Worm (Caenorhabditis elegans) whole organism, L4 larva: ENCODE measurements around the gene F53B7.7.

Experiments used
- D1046.2 ChIP-seq: fragments of 200-800 bp; sonication (Bioruptor generic); IDR thresholded peaks from 2 replicates; pipeline ENCODE4 v1.3.6; 2022; ENCODE audit warnings: missing genetic modification characterization, missing compliant biosample characterization
- F10B5.3 ChIP-seq: sonication (generic microtip); optimal IDR thresholded peaks from 2 replicates; lab custom pipeline; 2016; ENCODE audit warnings: mild to moderate bottlenecking, missing genetic modification characterization, missing compliant biosample characterization
- F37D6.2 ChIP-seq: sonication (generic microtip); optimal IDR thresholded peaks from 2 replicates; lab custom pipeline; 2016; ENCODE audit warnings: mild to moderate bottlenecking, missing genetic modification characterization, missing compliant biosample characterization
- F49E8.2 ChIP-seq: sonication (generic microtip); optimal IDR thresholded peaks from 2 replicates; lab custom pipeline; 2016; ENCODE audit warnings: missing compliant biosample characterization, mild to moderate bottlenecking, missing genetic modification characterization, borderline replicate concordance
- T26A8.4 ChIP-seq: fragments of 200-800 bp; sonication (Bioruptor generic); IDR thresholded peaks from 2 replicates; pipeline ENCODE4 v1.3.6; 2022; ENCODE audit warnings: missing genetic modification characterization, missing compliant biosample characterization
- Y5F2A.4 ChIP-seq: fragments of 200-800 bp; sonication (Bioruptor generic); optimal IDR thresholded peaks from 2 replicates; lab custom pipeline; 2018; ENCODE audit warnings: mild to moderate bottlenecking, missing genetic modification characterization, missing compliant biosample characterization
- Y75B8A.6 ChIP-seq: fragments of 200-800 bp; sonication (Bioruptor generic); IDR thresholded peaks from 2 replicates; pipeline ENCODE4 v1.3.6; 2022; ENCODE audit warnings: missing genetic modification reagents, missing genetic modification characterization, missing compliant biosample characterization
- aha-1 ChIP-seq: fragments of 150-350 bp; peaks from one replicate; lab custom pipeline; 2014; ENCODE audit warnings: missing biosample characterization, missing genetic modification characterization
- arid-1 ChIP-seq: fragments of 200-800 bp; sonication (Bioruptor generic); conservative IDR thresholded peaks from 2 replicates; pipeline ENCODE4 v1.3.6; 2022; ENCODE audit warnings: missing genetic modification reagents, missing genetic modification characterization, missing compliant biosample characterization
- attf-4 ChIP-seq: sonication (generic microtip); optimal IDR thresholded peaks from 3 replicates; lab custom pipeline; 2017; ENCODE audit warnings: missing biosample characterization, missing genetic modification characterization
- ces-1 ChIP-seq: fragments of 150-350 bp; sonication (generic microtip); optimal IDR thresholded peaks from 4 replicates; lab custom pipeline; 2014; ENCODE audit warnings: missing biosample characterization, missing genetic modification reagents, missing genetic modification characterization
- daf-16 ChIP-seq, 3 experiments: sonication (generic microtip); optimal IDR thresholded peaks; 2 replicates each; lab custom pipeline; 2016 to 2017; ENCODE audit warnings: missing genetic modification characterization in 3 of 3, missing genetic modification reagents in 3 of 3, mild to moderate bottlenecking in 2 of 3, missing compliant biosample characterization in 2 of 3, missing biosample characterization in 1 of 3, moderate library complexity in 1 of 3
- dmd-9 ChIP-seq: fragments of 200-800 bp; sonication (Bioruptor generic); IDR thresholded peaks from 2 replicates; pipeline ENCODE4 v1.3.6; 2022; ENCODE audit warnings: missing genetic modification reagents, missing genetic modification characterization, missing compliant biosample characterization
- duxl-1 ChIP-seq: sonication (generic microtip); optimal IDR thresholded peaks from 2 replicates; lab custom pipeline; 2016; ENCODE audit warnings: mild to moderate bottlenecking, missing genetic modification characterization, moderate library complexity, missing compliant biosample characterization; ENCODE audit not compliant: poor library complexity
- dve-1 ChIP-seq: sonication (generic microtip); optimal IDR thresholded peaks from 2 replicates; lab custom pipeline; 2017; ENCODE audit warnings: antibody characterized with exemption, mild to moderate bottlenecking, missing genetic modification characterization, missing compliant biosample characterization; ENCODE audit not compliant: insufficient read depth
- fos-1 ChIP-seq: fragments of 150-350 bp; optimal IDR thresholded peaks from 2 replicates; lab custom pipeline; 2014; ENCODE audit warnings: missing biosample characterization, missing genetic modification characterization
- hif-1 ChIP-seq, 2 experiments: sonication (generic microtip); optimal IDR thresholded peaks; 2 replicates each; lab custom pipeline; 2016 to 2017; ENCODE audit warnings: missing compliant biosample characterization in 2 of 2, missing genetic modification characterization in 2 of 2, missing genetic modification reagents in 2 of 2, missing genotype in 2 of 2, mild to moderate bottlenecking in 1 of 2
- lin-13 ChIP-seq: fragments of 150-350 bp; optimal IDR thresholded peaks from 2 replicates; lab custom pipeline; 2014; ENCODE audit warnings: missing biosample characterization, missing genetic modification reagents, missing genetic modification characterization
- madf-9 ChIP-seq: fragments of 200-800 bp; sonication (Bioruptor generic); conservative IDR thresholded peaks from 2 replicates; pipeline ENCODE4 v1.3.6; 2022; ENCODE audit warnings: missing genetic modification reagents, missing genetic modification characterization, missing compliant biosample characterization
- mep-1 ChIP-seq: fragments of 150-350 bp; sonication (generic microtip); optimal IDR thresholded peaks from 3 replicates; lab custom pipeline; 2014; ENCODE audit warnings: missing biosample characterization, missing genetic modification characterization
- mes-2 ChIP-seq: sonication (generic microtip); optimal IDR thresholded peaks from 2 replicates; lab custom pipeline; 2016; ENCODE audit warnings: missing genotype, mild to moderate bottlenecking, missing genetic modification characterization, missing compliant biosample characterization; ENCODE audit not compliant: poor library complexity, severe bottlenecking
- mxl-2 ChIP-seq: fragments of 200-800 bp; sonication (Bioruptor generic); conservative IDR thresholded peaks from 2 replicates; pipeline ENCODE4 v1.3.6; 2022; ENCODE audit warnings: missing genetic modification reagents, missing genetic modification characterization, missing compliant biosample characterization
- nhr-10 ChIP-seq: fragments of 150-350 bp; optimal IDR thresholded peaks from 2 replicates; lab custom pipeline; 2014; ENCODE audit warnings: missing biosample characterization, missing genetic modification characterization
- nhr-102 ChIP-seq: sonication (generic microtip); optimal IDR thresholded peaks from 2 replicates; lab custom pipeline; 2016; ENCODE audit warnings: mild to moderate bottlenecking, missing genetic modification characterization, moderate library complexity, missing compliant biosample characterization
- nhr-111 ChIP-seq: fragments of 200-800 bp; sonication (Bioruptor generic); optimal IDR thresholded peaks from 2 replicates; lab custom pipeline; 2018; ENCODE audit warnings: mild to moderate bottlenecking, missing genetic modification characterization, missing compliant biosample characterization
- nhr-41 ChIP-seq: fragments of 200-800 bp; sonication (Bioruptor generic); IDR thresholded peaks from 2 replicates; pipeline ENCODE4 v1.3.6; 2022; ENCODE audit warnings: missing genetic modification reagents, missing genetic modification characterization, missing compliant biosample characterization
- pha-4 ChIP-seq, 2 experiments: fragments of 150-350 bp in 1 of 2; fragments of 200-800 bp in 1 of 2; sonication (Bioruptor generic) in 1 of 2; IDR thresholded peaks in 1 of 2; optimal IDR thresholded peaks in 1 of 2; 2 replicates each; pipeline versions ENCODE4 v1.3.6 to Lab custom; 2014 to 2022; ENCODE audit warnings: missing genetic modification characterization in 2 of 2, missing genetic modification reagents in 2 of 2, missing biosample characterization in 1 of 2, missing compliant biosample characterization in 1 of 2
- pqm-1 ChIP-seq: sonication (generic microtip); optimal IDR thresholded peaks from 2 replicates; lab custom pipeline; 2017; ENCODE audit warnings: missing biosample characterization, missing genetic modification characterization
- saeg-2 ChIP-seq: fragments of 200-800 bp; sonication (Bioruptor generic); IDR thresholded peaks from 2 replicates; pipeline ENCODE4 v1.3.6; 2022; ENCODE audit warnings: missing genetic modification reagents, missing genetic modification characterization, missing compliant biosample characterization
- set-16 ChIP-seq: fragments of 200-800 bp; sonication (Bioruptor generic); IDR thresholded peaks from 2 replicates; pipeline ENCODE4 v1.3.6; 2022; ENCODE audit warnings: missing genetic modification reagents, missing genetic modification characterization, missing compliant biosample characterization
- snpc-1.2 ChIP-seq: fragments of 200-800 bp; sonication (Bioruptor generic); IDR thresholded peaks from 2 replicates; pipeline ENCODE4 v1.3.6; 2022; ENCODE audit warnings: missing genetic modification reagents, missing genetic modification characterization, missing compliant biosample characterization
- tag-97 ChIP-seq: fragments of 200-800 bp; sonication (Bioruptor generic); IDR thresholded peaks from 2 replicates; pipeline ENCODE4 v1.3.6; 2022; ENCODE audit warnings: missing genetic modification characterization, missing compliant biosample characterization
- unc-130 ChIP-seq: sonication (generic microtip); optimal IDR thresholded peaks from 2 replicates; lab custom pipeline; 2016; ENCODE audit warnings: missing genetic modification reagents, missing genetic modification characterization, missing compliant biosample characterization
- unc-62 ChIP-seq, 3 experiments: fragments of 150-350 bp in 1 of 3; sonication (generic microtip); optimal IDR thresholded peaks in 2 of 3; peaks in 1 of 3; 1 replicate in 1 of 3; 2 replicates in 2 of 3; lab custom pipeline; 2014 to 2017; ENCODE audit warnings: missing biosample characterization in 3 of 3, missing genetic modification characterization in 3 of 3, missing genetic modification reagents in 3 of 3, missing genotype in 1 of 3
- vab-7 ChIP-seq: fragments of 200-800 bp; sonication (Bioruptor generic); IDR thresholded peaks from 2 replicates; pipeline ENCODE4 v1.3.6; 2022; ENCODE audit warnings: missing genetic modification reagents, missing genetic modification characterization, missing compliant biosample characterization
- zag-1 ChIP-seq: fragments of 150-350 bp; optimal IDR thresholded peaks from 2 replicates; lab custom pipeline; 2014; ENCODE audit warnings: missing biosample characterization, missing genetic modification characterization

The F53B7.7 gene

DNA sequence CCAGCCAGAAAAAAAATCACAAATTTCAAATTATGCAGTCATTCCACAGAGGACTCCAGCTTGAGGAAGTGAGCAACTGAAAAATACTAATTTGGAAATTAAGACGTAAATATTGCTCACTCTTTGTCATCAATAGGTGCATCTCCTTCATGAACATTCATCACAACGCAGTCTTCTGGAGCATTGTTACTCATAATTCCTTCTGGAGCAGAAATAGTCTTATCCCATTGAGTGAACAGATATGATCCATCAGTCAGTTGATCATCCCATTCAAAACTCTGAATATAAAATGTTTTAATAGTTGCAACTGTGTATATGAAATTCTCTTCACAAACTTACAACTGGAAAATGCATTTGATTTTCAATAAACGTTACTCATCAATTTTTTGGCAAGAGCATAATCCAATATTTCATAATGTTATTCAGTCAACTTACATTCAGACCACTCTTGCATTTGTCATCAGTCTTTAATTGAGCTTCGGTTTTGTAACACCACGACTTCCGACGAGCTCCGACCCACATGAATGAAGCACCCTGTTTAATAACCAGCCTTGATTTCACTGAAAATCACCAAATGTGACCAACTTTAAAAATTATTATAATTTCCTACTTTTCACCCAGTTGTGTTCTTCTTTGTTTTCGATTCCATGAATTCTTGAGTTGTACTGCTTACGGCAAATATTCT is 45.3 kb upstream of the F53B7.7 start (continued):
- TF ChIP-seq zag-1 (tag; lab: Kevin White, UChicago) (no peak), lin-13 (no peak), snpc-1.2 (GFP tag; lab: Robert Waterston, UW) (no peak), hif-1 (tag; optimal IDR thresholded peaks at IDR 0.05; lab: Kevin White, UChicago) (peak in 1 of 2 experiments; percentile 6), fos-1 (tag; lab: Kevin White, UChicago) (no peak), mxl-2 (GFP tag; lab: Robert Waterston, UW) (no peak), duxl-1 (no peak), vab-7 (GFP tag; lab: Robert Waterston, UW) (no peak), mes-2 (tag; lab: Kevin White, UChicago) (no peak), madf-9 (GFP tag; lab: Robert Waterston, UW) (no peak), nhr-102 (tag; lab: Kevin White, UChicago) (no peak), set-16 (GFP tag; lab: Robert Waterston, UW) (no peak), nhr-111 (GFP tag; lab: Kevin White, UChicago) (no peak), Y75B8A.6 (GFP tag; lab: Robert Waterston, UW) (no peak), D1046.2 (no peak), saeg-2 (GFP tag; lab: Robert Waterston, UW) (peak; percentile 57; the same call in 1 of the 2 replicates), unc-130 (GFP tag; lab: Kevin White, UChicago) (no peak), arid-1 (GFP tag; lab: Robert Waterston, UW) (no peak), T26A8.4 (no peak; the same call in 1 of the 2 replicates), unc-62 (GFP tag; optimal IDR thresholded peaks at IDR 0.05 in 1 of 2; lab: Kevin White, UChicago) (peak; percentile 19 to 67), unc-62 (tag; optimal IDR thresholded peaks at IDR 0.05; lab: Kevin White, UChicago) (no peak)

DNA sequence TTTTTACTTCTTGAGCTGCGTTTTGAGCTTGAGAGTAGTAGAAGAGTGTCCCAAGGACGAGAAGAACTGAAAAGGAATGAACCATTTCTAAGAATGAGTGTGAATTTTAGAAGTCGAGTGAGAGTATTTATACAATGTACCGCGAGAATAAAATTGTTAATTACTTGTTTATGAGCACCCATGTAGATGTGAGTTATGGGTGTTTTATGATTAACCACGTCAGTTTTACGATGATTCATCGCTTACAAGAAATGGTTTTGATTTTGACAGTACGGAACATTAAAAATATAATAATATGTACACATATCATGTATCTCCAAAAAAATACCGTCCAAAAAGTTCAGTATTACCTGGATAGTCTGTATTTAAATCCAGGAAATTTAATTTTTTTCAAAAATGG is 44.6 kb upstream of the F53B7.7 start, which contains the start of gene clec-221:
Gene clec-221 (minus strand): TSS at position 101 of the 400 bp plus-strand sequence.
- TF ChIP-seq nhr-10 (tag; lab: Kevin White, UChicago), result no peak
- TF ChIP-seq nhr-41 (GFP tag; lab: Robert Waterston, UW), result no peak
- no peak for TF ChIP-seq mep-1 (tag; lab: Kevin White, UChicago)
- TF ChIP-seq pha-4 (GFP tag; IDR thresholded peaks at IDR 0.05; lab: Robert Waterston, UW), result no peak
- no peak for TF ChIP-seq pha-4 (tag; optimal IDR thresholded peaks at IDR 0.05; lab: Kevin White, UChicago)
- no peak for TF ChIP-seq F49E8.2 (tag; lab: Kevin White, UChicago)
- no peak for TF ChIP-seq Y5F2A.4 (GFP tag; lab: Kevin White, UChicago)
- TF ChIP-seq attf-4 (tag; lab: Kevin White, UChicago), result no peak
- no peak for TF ChIP-seq ces-1 (GFP tag; lab: Kevin White, UChicago)
- no peak for TF ChIP-seq tag-97 (GFP tag; lab: Robert Waterston, UW)
- TF ChIP-seq F37D6.2 (tag; lab: Kevin White, UChicago), result no peak
- TF ChIP-seq saeg-2 (GFP tag; lab: Robert Waterston, UW), result no peak
- TF ChIP-seq aha-1 (tag; lab: Kevin White, UChicago), result no peak
- no peak for TF ChIP-seq pqm-1
- no peak for TF ChIP-seq dmd-9 (GFP tag; lab: Robert Waterston, UW)

ce11 chrV:10954832-10955231 is 44.1 kb upstream of the F53B7.7 start, which contains the start of gene F17C11.6:
TSS of gene F17C11.6 (plus strand) at chrV:10955121.
- TF ChIP-seq dve-1 (tag; lab: Kevin White, UChicago) (peak; percentile 7), daf-16 (GFP tag; optimal IDR thresholded peaks at IDR 0.05; lab: Kevin White, UChicago) (no peak), daf-16 (tag; optimal IDR thresholded peaks at IDR 0.05; lab: Kevin White, UChicago) (peak; percentile 27), F10B5.3 (tag; lab: Kevin White, UChicago) (no peak)
